Fruit fly (Drosophila melanogaster) whole organism, prepupa: ENCODE results near the gene CG9626.
A peak's percentile ranks its signal among the peaks of the same experiment; 100 is the strongest.

Experiments
- Blimp-1 ChIP-seq: fragments of 200-800 bp; sonication (Bioruptor generic); optimal IDR thresholded peaks from 3 replicates; lab custom pipeline; 2017; ENCODE audit warnings: missing biosample characterization, missing genetic modification characterization, mild to moderate bottlenecking, moderate library complexity, missing genetic modification reagents
- CG10631 ChIP-seq: fragments of 200-800 bp; sonication (Bioruptor generic); optimal IDR thresholded peaks from 2 replicates; lab custom pipeline; 2016; ENCODE audit warnings: missing biosample characterization, missing genetic modification characterization
- CG10669 ChIP-seq: fragments of 200-800 bp; sonication (Bioruptor generic); optimal IDR thresholded peaks from 3 replicates; lab custom pipeline; 2018; ENCODE audit warnings: missing biosample characterization, mild to moderate bottlenecking, missing genetic modification characterization, moderate library complexity
- CG11294 ChIP-seq: fragments of 200-800 bp; sonication (Bioruptor generic); IDR thresholded peaks from 2 replicates; pipeline ENCODE4 v1.3.6; 2022; ENCODE audit warnings: missing biosample characterization, missing genetic modification characterization
- CG11762 ChIP-seq: fragments of 200-800 bp; sonication (Bioruptor generic); optimal IDR thresholded peaks from 3 replicates; lab custom pipeline; 2016; ENCODE audit warnings: missing biosample characterization, missing genetic modification characterization; ENCODE audit not compliant: insufficient read depth
- CG11902 ChIP-seq: fragments of 200-800 bp; sonication (Bioruptor generic); optimal IDR thresholded peaks from 3 replicates; lab custom pipeline; 2016; ENCODE audit warnings: missing biosample characterization, missing genetic modification characterization
- CG15336 ChIP-seq: fragments of 200-800 bp; sonication (Bioruptor generic); IDR thresholded peaks from 2 replicates; pipeline ENCODE4 v1.3.6; 2022; ENCODE audit warnings: missing biosample characterization, missing genetic modification characterization
- CG1621 ChIP-seq: fragments of 200-800 bp; sonication (Bioruptor generic); optimal IDR thresholded peaks from 3 replicates; lab custom pipeline; 2018; ENCODE audit warnings: missing biosample characterization, mild to moderate bottlenecking, missing genetic modification characterization
- CG16779 ChIP-seq: fragments of 200-800 bp; sonication (Bioruptor generic); optimal IDR thresholded peaks from 3 replicates; lab custom pipeline; 2017; ENCODE audit warnings: missing biosample characterization, mild to moderate bottlenecking, missing genetic modification characterization
- CG3032 ChIP-seq: fragments of 200-800 bp; optimal IDR thresholded peaks from 2 replicates; lab custom pipeline; 2019; ENCODE audit warnings: missing biosample characterization, mild to moderate bottlenecking, missing genetic modification characterization, moderate library complexity
- CG31627 ChIP-seq: fragments of 200-800 bp; sonication (Bioruptor generic); optimal IDR thresholded peaks from 3 replicates; lab custom pipeline; 2016; ENCODE audit warnings: missing biosample characterization, missing genetic modification characterization
- CG34406 ChIP-seq: fragments of 200-800 bp; sonication (Bioruptor generic); optimal IDR thresholded peaks from 3 replicates; lab custom pipeline; 2016; ENCODE audit warnings: missing biosample characterization, missing genetic modification characterization
- CG3919 ChIP-seq: fragments of 200-800 bp; sonication (Bioruptor generic); optimal IDR thresholded peaks from 3 replicates; lab custom pipeline; 2016; ENCODE audit warnings: missing biosample characterization, missing genetic modification characterization
- CG4318 ChIP-seq: fragments of 200-800 bp; sonication (Bioruptor generic); optimal IDR thresholded peaks from 3 replicates; lab custom pipeline; 2017; ENCODE audit warnings: missing biosample characterization, mild to moderate bottlenecking, missing genetic modification characterization
- CG6163 ChIP-seq: fragments of 200-800 bp; sonication (Bioruptor generic); IDR thresholded peaks from 3 replicates; pipeline ENCODE4 v1.3.6; 2022; ENCODE audit warnings: missing biosample characterization, missing genetic modification characterization
- CG6792 ChIP-seq: fragments of 200-800 bp; sonication (Bioruptor generic); optimal IDR thresholded peaks from 3 replicates; lab custom pipeline; 2016; ENCODE audit warnings: missing biosample characterization, missing genetic modification characterization
- CG6808 ChIP-seq: fragments of 200-800 bp; sonication (Bioruptor generic); optimal IDR thresholded peaks from 3 replicates; lab custom pipeline; 2017; ENCODE audit warnings: missing biosample characterization, missing genetic modification characterization, mild to moderate bottlenecking, moderate library complexity, missing genetic modification reagents
- CG6854 ChIP-seq: fragments of 200-800 bp; sonication (Bioruptor generic); optimal IDR thresholded peaks from 2 replicates; lab custom pipeline; 2017; ENCODE audit warnings: missing biosample characterization, mild to moderate bottlenecking, missing genetic modification characterization
- CG8319 ChIP-seq: fragments of 200-800 bp; sonication (Bioruptor generic); optimal IDR thresholded peaks from 3 replicates; lab custom pipeline; 2016; ENCODE audit warnings: missing biosample characterization, missing genetic modification characterization
- CG8632 ChIP-seq: fragments of 200-800 bp; sonication (Bioruptor generic); optimal IDR thresholded peaks from 3 replicates; lab custom pipeline; 2016; ENCODE audit warnings: missing biosample characterization, missing genetic modification characterization
- Eip75B ChIP-seq: fragments of 200-800 bp; sonication (Bioruptor generic); optimal IDR thresholded peaks from 3 replicates; lab custom pipeline; 2016; ENCODE audit warnings: missing biosample characterization, missing genetic modification characterization
- Eip78C ChIP-seq: fragments of 200-800 bp; sonication (Bioruptor generic); peaks from one replicate; lab custom pipeline; 2016; ENCODE audit warnings: missing biosample characterization, missing genetic modification characterization
- Eip93F ChIP-seq: fragments of 200-800 bp; sonication (Bioruptor generic); optimal IDR thresholded peaks from 2 replicates; lab custom pipeline; 2016; ENCODE audit warnings: missing biosample characterization, mild to moderate bottlenecking, missing genetic modification characterization
- Ets21C ChIP-seq: fragments of 200-800 bp; sonication (Bioruptor generic); optimal IDR thresholded peaks from 3 replicates; lab custom pipeline; 2016; ENCODE audit warnings: missing biosample characterization, missing genetic modification characterization
- Gug ChIP-seq: fragments of 200-800 bp; sonication (Bioruptor generic); IDR thresholded peaks from 2 replicates; pipeline ENCODE4 v1.3.6; 2022; ENCODE audit warnings: missing biosample characterization, missing genetic modification characterization
- Hr39 ChIP-seq: fragments of 200-800 bp; sonication (Bioruptor generic); optimal IDR thresholded peaks from 2 replicates; lab custom pipeline; 2016; ENCODE audit warnings: missing biosample characterization, missing genetic modification characterization
- Lpt ChIP-seq: fragments of 200-800 bp; sonication (Bioruptor generic); optimal IDR thresholded peaks from 3 replicates; lab custom pipeline; 2016; ENCODE audit warnings: missing biosample characterization, missing genetic modification characterization
- Smox ChIP-seq: fragments of 200-800 bp; sonication (Bioruptor generic); optimal IDR thresholded peaks from 3 replicates; lab custom pipeline; 2016; ENCODE audit warnings: missing biosample characterization, missing genetic modification characterization
- Sox102F ChIP-seq: fragments of 200-800 bp; sonication (Bioruptor generic); optimal IDR thresholded peaks from 2 replicates; lab custom pipeline; 2016; ENCODE audit warnings: missing biosample characterization, mild to moderate bottlenecking, missing genetic modification characterization
- Sox14 ChIP-seq: fragments of 200-800 bp; sonication (Bioruptor generic); optimal IDR thresholded peaks from 3 replicates; lab custom pipeline; 2016; ENCODE audit warnings: missing biosample characterization, missing genetic modification characterization
- Sox15 ChIP-seq: fragments of 200-800 bp; sonication (Bioruptor generic); optimal IDR thresholded peaks from 3 replicates; lab custom pipeline; 2016; ENCODE audit warnings: missing biosample characterization, missing genetic modification characterization
- acj6 ChIP-seq: fragments of 200-800 bp; sonication (Bioruptor generic); optimal IDR thresholded peaks from 3 replicates; lab custom pipeline; 2016; ENCODE audit warnings: missing biosample characterization, missing genetic modification characterization
- cyc ChIP-seq: fragments of 200-800 bp; sonication (Bioruptor generic); optimal IDR thresholded peaks from 3 replicates; lab custom pipeline; 2016; ENCODE audit warnings: missing biosample characterization, missing genetic modification characterization
- dac ChIP-seq: fragments of 200-800 bp; sonication (Bioruptor generic); optimal IDR thresholded peaks from 2 replicates; lab custom pipeline; 2017; ENCODE audit warnings: missing biosample characterization, mild to moderate bottlenecking, missing genetic modification characterization
- dsx ChIP-seq: fragments of 200-800 bp; optimal IDR thresholded peaks from 3 replicates; lab custom pipeline; 2019; ENCODE audit warnings: missing biosample characterization, mild to moderate bottlenecking, missing genetic modification characterization, moderate library complexity; ENCODE audit not compliant: poor library complexity, severe bottlenecking
- eg ChIP-seq: fragments of 200-800 bp; sonication (Bioruptor generic); IDR thresholded peaks from 3 replicates; pipeline ENCODE4 v1.3.6; 2022; ENCODE audit warnings: missing biosample characterization, missing genetic modification characterization
- fd59A ChIP-seq: fragments of 200-800 bp; sonication (Bioruptor generic); optimal IDR thresholded peaks from 2 replicates; lab custom pipeline; 2017; ENCODE audit warnings: missing biosample characterization, mild to moderate bottlenecking, missing genetic modification characterization, missing genetic modification reagents
- fd85E ChIP-seq: fragments of 200-800 bp; sonication (Bioruptor generic); optimal IDR thresholded peaks from 3 replicates; lab custom pipeline; 2016; ENCODE audit warnings: missing biosample characterization, missing genetic modification characterization
- fkh ChIP-seq: fragments of 200-800 bp; sonication (Bioruptor generic); optimal IDR thresholded peaks from 3 replicates; lab custom pipeline; 2017; ENCODE audit warnings: missing biosample characterization, mild to moderate bottlenecking, missing genetic modification characterization, moderate library complexity
- salr ChIP-seq, 2 experiments: fragments of 200-800 bp; sonication (Bioruptor generic); optimal IDR thresholded peaks; 3 replicates each; lab custom pipeline; 2016 to 2018; ENCODE audit warnings: missing biosample characterization in 2 of 2, missing genetic modification characterization in 2 of 2, mild to moderate bottlenecking in 1 of 2
- spab ChIP-seq: fragments of 200-800 bp; sonication (Bioruptor generic); optimal IDR thresholded peaks from 2 replicates; lab custom pipeline; 2017; ENCODE audit warnings: missing biosample characterization, mild to moderate bottlenecking, missing genetic modification characterization, missing genetic modification reagents
- svp ChIP-seq: fragments of 200-800 bp; sonication (Bioruptor generic); peaks from one replicate; lab custom pipeline; 2016; ENCODE audit warnings: missing biosample characterization, missing genetic modification characterization
- topi ChIP-seq: fragments of 200-800 bp; sonication (Bioruptor generic); optimal IDR thresholded peaks from 3 replicates; lab custom pipeline; 2016; ENCODE audit warnings: missing biosample characterization, missing genetic modification characterization
- vri ChIP-seq: fragments of 200-800 bp; sonication (Bioruptor generic); optimal IDR thresholded peaks from 3 replicates; lab custom pipeline; 2016; ENCODE audit warnings: missing biosample characterization, mild to moderate bottlenecking, missing genetic modification characterization

Gene CG9626

DNA sequence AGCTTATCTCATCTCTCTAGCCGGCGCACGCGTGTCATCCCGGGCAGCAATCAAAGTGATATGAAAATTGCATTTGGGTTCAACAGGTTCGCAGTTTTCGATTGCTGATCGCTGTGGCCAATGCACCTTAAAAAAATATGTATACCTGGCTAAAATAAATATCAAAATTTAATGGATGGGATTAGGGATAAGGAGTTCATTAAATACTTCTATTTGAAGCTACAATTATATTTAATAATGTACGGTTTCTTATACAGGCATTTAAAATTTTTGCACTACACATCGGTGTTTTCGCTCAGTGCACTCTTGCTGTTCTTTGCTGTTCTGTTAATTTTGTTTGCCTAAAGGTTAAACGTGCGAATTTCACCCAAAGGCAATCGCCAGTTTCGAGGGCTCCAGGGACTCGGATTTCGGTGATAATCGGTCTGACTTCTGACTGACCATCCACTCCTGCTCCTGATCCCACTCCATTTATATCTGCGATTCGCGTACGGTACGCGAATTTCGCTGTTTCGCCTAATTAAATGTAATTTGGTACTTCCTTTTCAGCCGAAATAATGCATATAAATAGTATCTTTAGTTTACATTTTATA lies 28.1 kb downstream of the CG9626 start (continued):
- TF ChIP-seq CG10669 (GFP tag; lab: Kevin White, UChicago) (no peak), CG15336 (GFP tag; lab: Robert Waterston, UW) (no peak), CG16779 (tag; lab: Kevin White, UChicago) (no peak), spab (GFP tag; lab: Kevin White, UChicago) (no peak), Sox102F (peak; percentile 75), CG6792 (GFP tag; lab: Kevin White, UChicago) (peak; percentile 31), Smox (GFP tag; lab: Kevin White, UChicago) (peak; percentile 73), vri (GFP tag; lab: Kevin White, UChicago) (no peak), CG6808 (GFP tag; lab: Kevin White, UChicago) (no peak), CG6163 (no peak), fd85E (GFP tag; lab: Kevin White, UChicago) (no peak), Eip75B (GFP tag; lab: Kevin White, UChicago) (no peak), topi (GFP tag; lab: Kevin White, UChicago) (peak; percentile 70), CG6854 (GFP tag; lab: Kevin White, UChicago) (no peak), svp (GFP tag; lab: Kevin White, UChicago) (peak; percentile 100), salr (GFP tag; optimal IDR thresholded peaks at IDR 0.05; lab: Kevin White, UChicago) (no peak), Eip78C (GFP tag; lab: Kevin White, UChicago) (no peak), dac (GFP tag; lab: Kevin White, UChicago) (no peak), Sox15 (GFP tag; lab: Kevin White, UChicago) (no peak), CG8319 (GFP tag; lab: Kevin White, UChicago) (no peak), cyc (peak; percentile 74), Sox14 (GFP tag; lab: Kevin White, UChicago) (no peak), CG3032 (tag; lab: Kevin White, UChicago) (no peak), acj6 (GFP tag; lab: Kevin White, UChicago) (no peak), CG31627 (GFP tag; lab: Kevin White, UChicago) (peak; percentile 64), CG11762 (GFP tag; lab: Kevin White, UChicago) (no peak), Gug (GFP tag; lab: Robert Waterston, UW) (no peak), Blimp-1 (GFP tag; lab: Kevin White, UChicago) (no peak), dsx (GFP tag; lab: Kevin White, UChicago) (no peak), Eip93F (GFP tag; lab: Kevin White, UChicago) (no peak)

DNA sequence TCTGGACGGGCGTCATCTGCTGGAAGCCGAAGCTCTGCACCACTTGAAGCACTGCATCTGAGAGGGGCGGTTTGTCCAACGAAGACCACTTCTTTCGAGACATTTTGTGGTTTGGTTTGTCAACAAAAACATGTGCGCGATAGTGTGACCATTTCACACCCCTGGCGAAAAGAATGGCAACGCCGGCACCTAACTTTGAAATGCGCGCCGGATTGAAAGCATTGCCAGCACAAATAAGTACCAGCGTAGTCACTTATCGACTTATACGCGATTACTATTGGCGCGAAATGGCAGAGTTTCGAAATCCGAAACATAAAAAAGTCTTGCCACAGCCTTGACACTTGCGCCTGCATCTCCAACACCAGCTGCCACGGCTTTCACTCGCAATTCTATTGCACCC lies 31.0 kb downstream of the CG9626 start, which contains the start of gene CG9630:
Gene CG9630, minus strand, starts transcription at position 157 of the 400 bp plus-strand sequence.
- TF ChIP-seq Sox15 (GFP tag; lab: Kevin White, UChicago) (no peak), fkh (peak; percentile 94)
- TF ChIP-seq, all 60 proteins: peak for 1

DNA sequence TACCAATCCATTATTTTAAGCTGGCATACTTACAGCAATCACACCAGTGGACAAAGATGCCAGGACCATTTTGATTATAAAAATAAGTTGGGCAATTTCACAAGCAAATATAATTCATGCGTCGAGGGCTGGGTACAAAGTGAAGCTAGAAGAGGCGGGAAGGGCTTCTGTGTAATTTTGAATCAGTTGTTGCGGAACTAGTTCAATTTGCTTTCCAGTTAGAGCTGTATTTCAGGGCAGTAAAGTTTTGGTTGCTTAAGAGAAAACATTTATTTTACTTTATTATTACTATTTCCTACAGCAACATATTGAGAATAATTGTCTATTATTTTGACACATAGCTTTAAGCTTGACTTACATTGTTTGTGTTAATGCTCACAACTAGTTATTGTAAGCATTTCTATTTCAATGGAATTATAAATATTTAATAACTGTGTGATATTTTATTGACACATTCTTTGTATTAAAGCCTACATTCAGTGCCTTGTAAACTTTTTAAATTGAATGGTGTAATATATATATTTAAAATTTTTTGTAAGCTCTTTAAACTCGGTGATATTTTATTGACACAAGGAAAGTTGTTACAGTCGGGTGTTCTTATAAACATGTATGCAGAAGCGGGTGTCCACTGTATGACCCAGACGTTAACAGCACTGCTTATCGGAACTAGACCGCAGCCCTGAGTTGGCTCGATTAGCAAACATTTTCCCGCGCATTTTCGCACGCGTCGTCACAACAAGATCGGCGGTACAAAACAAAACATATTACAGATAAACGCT lies 36.3 kb downstream of the CG9626 start, which contains the start of the genes RPA1 and Mcm2:
Gene RPA1, minus strand, starts transcription at position 150 of the 779 bp plus-strand sequence.
Gene Mcm2, plus strand, starts transcription at position 669 of the 779 bp plus-strand sequence.
- TF ChIP-seq svp (GFP tag; lab: Kevin White, UChicago) (peak; percentile 94), spab (GFP tag; lab: Kevin White, UChicago) (peak; percentile 61), CG10631 (GFP tag; lab: Kevin White, UChicago) (peak; percentile 89), Ets21C (GFP tag; lab: Kevin White, UChicago) (peak; percentile 78), CG11294 (GFP tag; lab: Robert Waterston, UW) (peak; percentile 76), Hr39 (peak; percentile 79), CG11762 (GFP tag; lab: Kevin White, UChicago) (peak; percentile 69), Smox (GFP tag; lab: Kevin White, UChicago) (peak; percentile 80), CG34406 (GFP tag; lab: Kevin White, UChicago) (peak; percentile 78), Sox15 (GFP tag; lab: Kevin White, UChicago) (peak; percentile 85), CG16779 (tag; lab: Kevin White, UChicago) (no peak), CG6854 (GFP tag; lab: Kevin White, UChicago) (peak; percentile 42), CG11902 (GFP tag; lab: Kevin White, UChicago) (peak; percentile 73), Eip93F (GFP tag; lab: Kevin White, UChicago) (peak; percentile 36), fd59A (GFP tag; lab: Kevin White, UChicago) (peak; percentile 57), CG8319 (GFP tag; lab: Kevin White, UChicago) (peak; percentile 71), CG4318 (GFP tag; lab: Kevin White, UChicago) (no peak), CG1621 (no peak), Sox102F (peak; percentile 68), acj6 (GFP tag; lab: Kevin White, UChicago) (peak; percentile 84), Lpt (peak; percentile 75), eg (GFP tag; lab: Robert Waterston, UW) (peak; percentile 80), fkh (peak; percentile 87), CG8632 (GFP tag; lab: Kevin White, UChicago) (peak; percentile 67), CG3919 (GFP tag; lab: Kevin White, UChicago) (peak; percentile 83)
